Worm (Caenorhabditis elegans): ENCODE data around the gene C18B12.4.

ce11 chrX:15069242-15069641, 28.8 kb upstream of the C18B12.4 start, which contains the start of gene mam-6:
- TF ChIP-seq elt-2 (tag; optimal IDR thresholded peaks at IDR 0.05) = no peak
- TF ChIP-seq jun-1 (tag; optimal IDR thresholded peaks at IDR 0.05) = no peak
- no peak for TF ChIP-seq ama-1 (optimal IDR thresholded peaks at IDR 0.05)
- no peak for TF ChIP-seq nhr-11 (tag; optimal IDR thresholded peaks at IDR 0.05)
- TF ChIP-seq zag-1 (tag; optimal IDR thresholded peaks at IDR 0.05) = no peak
- TF ChIP-seq mdl-1 (tag; optimal IDR thresholded peaks at IDR 0.05) = no peak
- TF ChIP-seq ceh-82 (tag; optimal IDR thresholded peaks at IDR 0.05) = no peak
- TF ChIP-seq tbx-2 (tag; optimal IDR thresholded peaks at IDR 0.05) = no peak
- TF ChIP-seq ZK546.5 (tag; optimal IDR thresholded peaks at IDR 0.05) = no peak
- TF ChIP-seq lin-15B (tag; optimal IDR thresholded peaks at IDR 0.05) = no peak
- no peak for TF ChIP-seq ztf-11 (tag; optimal IDR thresholded peaks at IDR 0.05)

All from whole organism, L3 larva.